Fruit fly (Drosophila melanogaster) whole organism, embryonic: ENCODE measurements around the gene CG11309.
A peak's percentile ranks its signal among the peaks of the same experiment; 100 is the strongest.

ENCODE experiments used
- CG11456 ChIP-seq: fragments of 200-800 bp; sonication (Bioruptor generic); IDR thresholded peaks from 3 replicates; pipeline ENCODE4 v1.3.6; 2022; ENCODE audit warnings: missing biosample characterization, missing genetic modification characterization
- CG12299 ChIP-seq: fragments of 200-800 bp; sonication (Bioruptor generic); optimal IDR thresholded peaks from 2 replicates; lab custom pipeline; 2018; ENCODE audit warnings: missing biosample characterization, mild to moderate bottlenecking, missing genetic modification characterization
- CG12769 ChIP-seq: fragments of 200-800 bp; sonication (Bioruptor generic); optimal IDR thresholded peaks from 2 replicates; lab custom pipeline; 2019; ENCODE audit warnings: missing biosample characterization, mild to moderate bottlenecking, missing genetic modification characterization, moderate library complexity
- CG13775 ChIP-seq: fragments of 200-800 bp; sonication (Bioruptor generic); optimal IDR thresholded peaks from 3 replicates; lab custom pipeline; 2017; ENCODE audit warnings: missing biosample characterization, mild to moderate bottlenecking, missing genetic modification characterization
- CG14667 ChIP-seq: fragments of 200-800 bp; sonication (Bioruptor generic); IDR thresholded peaks from 2 replicates; pipeline ENCODE4 v1.3.6; 2022; ENCODE audit warnings: missing biosample characterization, missing genetic modification characterization
- CG14965 ChIP-seq: fragments of 200-800 bp; sonication (Bioruptor generic); optimal IDR thresholded peaks from 2 replicates; lab custom pipeline; 2016; ENCODE audit warnings: missing biosample characterization, missing genetic modification characterization, borderline replicate concordance
- CG15479 ChIP-seq: fragments of 200-800 bp; sonication (Bioruptor generic); optimal IDR thresholded peaks from 3 replicates; lab custom pipeline; 2019; ENCODE audit warnings: missing biosample characterization, mild to moderate bottlenecking, missing genetic modification characterization, moderate library complexity
- CG17912 ChIP-seq: fragments of 200-800 bp; sonication (Bioruptor generic); optimal IDR thresholded peaks from 2 replicates; lab custom pipeline; 2018; ENCODE audit warnings: missing biosample characterization, mild to moderate bottlenecking, missing genetic modification characterization
- CG2199 ChIP-seq: fragments of 200-800 bp; sonication (Bioruptor generic); IDR thresholded peaks from 3 replicates; pipeline ENCODE4 v1.3.6; 2022; ENCODE audit warnings: missing biosample characterization, missing genetic modification characterization
- CG3065 ChIP-seq: fragments of 200-800 bp; sonication (Bioruptor generic); optimal IDR thresholded peaks from 2 replicates; lab custom pipeline; 2016; ENCODE audit warnings: missing biosample characterization, missing genetic modification characterization
- CG4328 ChIP-seq: fragments of 200-800 bp; sonication (Bioruptor generic); optimal IDR thresholded peaks from 3 replicates; lab custom pipeline; 2017; ENCODE audit warnings: missing biosample characterization, missing genetic modification reagents, missing genetic modification characterization
- CG4854 ChIP-seq: fragments of 200-800 bp; sonication (Bioruptor generic); optimal IDR thresholded peaks from 2 replicates; lab custom pipeline; 2016; ENCODE audit warnings: missing biosample characterization, missing genetic modification characterization, inconsistent platforms
- CG6654 ChIP-seq: fragments of 200-800 bp; sonication (Bioruptor generic); optimal IDR thresholded peaks from 2 replicates; lab custom pipeline; 2017; ENCODE audit warnings: missing biosample characterization, mild to moderate bottlenecking, missing genetic modification characterization
- CG6689 ChIP-seq: fragments of 200-800 bp; sonication (Bioruptor generic); IDR thresholded peaks from 2 replicates; pipeline ENCODE4 v1.3.6; 2022; ENCODE audit warnings: missing biosample characterization, missing genetic modification characterization
- CG9797 ChIP-seq: fragments of 200-800 bp; sonication (Bioruptor generic); optimal IDR thresholded peaks from 3 replicates; lab custom pipeline; 2018; ENCODE audit warnings: missing biosample characterization, mild to moderate bottlenecking, missing genetic modification characterization
- Doc3 ChIP-seq: fragments of 200-800 bp; sonication (Bioruptor generic); IDR thresholded peaks from 3 replicates; pipeline ENCODE4 v1.3.6; 2022; ENCODE audit warnings: missing biosample characterization, missing genetic modification characterization; ENCODE audit not compliant: partially characterized antibody
- Fer1 ChIP-seq: fragments of 200-800 bp; sonication (Bioruptor generic); optimal IDR thresholded peaks from 2 replicates; lab custom pipeline; 2017; ENCODE audit warnings: missing biosample characterization, mild to moderate bottlenecking, missing genetic modification characterization
- GATAe ChIP-seq: fragments of 200-800 bp; sonication (Bioruptor generic); conservative IDR thresholded peaks from 2 replicates; pipeline ENCODE4 v1.3.6; 2022; ENCODE audit warnings: missing biosample characterization, missing genetic modification characterization
- Hr39 ChIP-seq: fragments of >200 bp; optimal IDR thresholded peaks from 2 replicates; lab custom pipeline; 2017
- Lim3 ChIP-seq: fragments of 200-800 bp; sonication (Bioruptor generic); IDR thresholded peaks from 2 replicates; pipeline ENCODE4 v1.3.6; 2022; ENCODE audit warnings: missing biosample characterization, missing genetic modification characterization
- Myb ChIP-seq: fragments of 200-800 bp; sonication (Bioruptor generic); optimal IDR thresholded peaks from 2 replicates; lab custom pipeline; 2016; ENCODE audit warnings: missing biosample characterization, missing genetic modification characterization
- NC2β ChIP-seq: fragments of 200-800 bp; sonication (Bioruptor generic); optimal IDR thresholded peaks from 2 replicates; lab custom pipeline; 2016; ENCODE audit warnings: missing biosample characterization, missing genetic modification characterization
- NFAT ChIP-seq: fragments of 200-800 bp; sonication (Bioruptor generic); IDR thresholded peaks from 2 replicates; pipeline ENCODE4 v1.3.6; 2022; ENCODE audit warnings: missing biosample characterization, missing genetic modification characterization
- Neu2 ChIP-seq: fragments of 200-800 bp; sonication (Bioruptor generic); optimal IDR thresholded peaks from 3 replicates; lab custom pipeline; 2016; ENCODE audit warnings: missing biosample characterization, missing genetic modification characterization, borderline replicate concordance
- Pdp1 ChIP-seq, 2 experiments: fragments of 200-800 bp; sonication (Bioruptor generic); optimal IDR thresholded peaks; 3 replicates each; lab custom pipeline; 2016; ENCODE audit warnings: missing biosample characterization in 2 of 2, missing genetic modification characterization in 2 of 2, mild to moderate bottlenecking in 1 of 2, moderate library complexity in 1 of 2
- ato ChIP-seq: fragments of 200-800 bp; sonication (Bioruptor generic); IDR thresholded peaks from 2 replicates; pipeline ENCODE4 v1.3.6; 2022; ENCODE audit warnings: missing biosample characterization, missing genetic modification characterization; ENCODE audit not compliant: partially characterized antibody
- az2 ChIP-seq: fragments of 200-800 bp; sonication (Bioruptor generic); optimal IDR thresholded peaks from 3 replicates; lab custom pipeline; 2016; ENCODE audit warnings: missing biosample characterization, missing genetic modification characterization
- bowl ChIP-seq: fragments of 200-800 bp; sonication (Bioruptor generic); IDR thresholded peaks from 2 replicates; pipeline ENCODE4 v1.3.6; 2022; ENCODE audit warnings: missing biosample characterization, missing genetic modification characterization
- chif ChIP-seq, 2 experiments: fragments of 200-800 bp; sonication (Bioruptor generic); optimal IDR thresholded peaks; 3 replicates each; lab custom pipeline; 2016; ENCODE audit warnings: missing biosample characterization in 2 of 2, missing genetic modification characterization in 2 of 2
- ci ChIP-seq: fragments of 200-800 bp; sonication (Bioruptor generic); IDR thresholded peaks from 3 replicates; pipeline ENCODE4 v1.3.6; 2022; ENCODE audit warnings: missing biosample characterization, missing genetic modification characterization
- dm ChIP-seq: fragments of 200-800 bp; sonication (Bioruptor generic); optimal IDR thresholded peaks from 3 replicates; lab custom pipeline; 2016; ENCODE audit warnings: missing biosample characterization, missing genetic modification characterization
- dmrt99B ChIP-seq: fragments of 200-800 bp; sonication (Bioruptor generic); optimal IDR thresholded peaks from 2 replicates; lab custom pipeline; 2018; ENCODE audit warnings: missing biosample characterization, mild to moderate bottlenecking, missing genetic modification characterization, moderate library complexity
- gro ChIP-seq: fragments of 200-800 bp; sonication (Bioruptor generic); optimal IDR thresholded peaks from 2 replicates; lab custom pipeline; 2016; ENCODE audit warnings: missing biosample characterization, missing genetic modification characterization
- oc ChIP-seq: fragments of 200-800 bp; sonication (Bioruptor generic); optimal IDR thresholded peaks from 2 replicates; lab custom pipeline; 2018; ENCODE audit warnings: missing biosample characterization, mild to moderate bottlenecking, missing genetic modification characterization, moderate library complexity
- pros ChIP-seq: fragments of 200-800 bp; sonication (Bioruptor generic); optimal IDR thresholded peaks from 3 replicates; lab custom pipeline; 2019; ENCODE audit warnings: missing biosample characterization, mild to moderate bottlenecking, missing genetic modification characterization, moderate library complexity
- scrt ChIP-seq: fragments of 200-800 bp; sonication (Bioruptor generic); optimal IDR thresholded peaks from 2 replicates; lab custom pipeline; 2018; ENCODE audit warnings: missing biosample characterization, mild to moderate bottlenecking, missing genetic modification characterization, moderate library complexity
- sd ChIP-seq: fragments of 200-800 bp; sonication (Bioruptor generic); optimal IDR thresholded peaks from 3 replicates; lab custom pipeline; 2018; ENCODE audit warnings: missing biosample characterization, mild to moderate bottlenecking, missing genetic modification characterization, moderate library complexity
- slbo ChIP-seq: fragments of 200-800 bp; sonication (Bioruptor generic); IDR thresholded peaks from 2 replicates; pipeline ENCODE4 v1.3.6; 2022; ENCODE audit warnings: missing biosample characterization, missing genetic modification characterization
- z ChIP-seq: fragments of 200-800 bp; sonication (Bioruptor generic); IDR thresholded peaks from 3 replicates; pipeline ENCODE4 v1.3.6; 2022; ENCODE audit warnings: missing biosample characterization, missing genetic modification characterization

The CG11309 gene

DNA sequence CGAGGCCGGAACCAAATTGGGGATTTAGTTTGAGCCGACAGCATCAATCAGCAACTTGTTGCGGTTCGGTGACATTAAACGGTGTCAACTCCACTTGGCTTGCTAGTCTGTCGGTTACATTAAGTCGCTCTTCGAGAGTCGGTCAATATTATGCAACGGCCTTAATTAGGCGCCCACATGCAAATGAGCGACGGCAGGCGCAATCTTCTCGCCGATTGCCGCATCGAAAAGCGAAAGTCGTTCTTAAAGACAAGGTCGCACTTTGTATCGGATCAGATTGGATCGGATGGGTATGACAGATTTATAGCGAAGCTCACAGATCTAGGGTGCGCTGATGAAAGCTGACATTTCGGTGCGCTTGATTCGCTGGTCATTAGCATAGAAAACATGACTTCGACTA lies 13.4 kb downstream of the CG11309 start (continued):
- TF ChIP-seq CG9797 (GFP tag; lab: Kevin White, UChicago) (no peak), CG3065 (GFP tag; lab: Kevin White, UChicago) (no peak), Neu2 (GFP tag; lab: Kevin White, UChicago) (no peak), NC2β (GFP tag; lab: Kevin White, UChicago) (no peak), z (GFP tag; lab: Robert Waterston, UW) (no peak), Hr39 (lab: Kevin White, UChicago) (no peak), dm (GFP tag; lab: Kevin White, UChicago) (no peak), ato (GFP tag; lab: Robert Waterston, UW) (no peak)

DNA sequence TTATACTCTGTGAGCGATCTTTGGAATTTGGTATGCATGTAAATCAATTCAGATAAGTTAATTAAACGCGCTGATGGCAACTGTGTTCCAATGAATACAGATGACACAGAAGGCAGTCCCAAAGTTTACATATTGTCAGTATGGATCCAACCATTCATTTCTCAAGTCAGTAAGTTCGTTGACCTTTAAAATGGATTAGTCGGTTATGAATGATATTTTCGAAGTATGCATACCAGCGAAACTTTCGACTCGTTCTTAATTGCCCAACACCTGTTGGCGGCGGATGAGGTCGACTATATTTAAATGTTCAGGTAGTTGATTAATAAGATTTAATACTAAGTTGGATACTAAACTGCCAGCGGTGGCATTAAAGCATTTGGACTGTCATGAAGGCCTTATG lies 14.1 kb downstream of the CG11309 start:
- TF ChIP-seq ci (GFP tag; lab: Robert Waterston, UW) (no peak), Doc3 (GFP tag; lab: Robert Waterston, UW) (no peak), CG4328 (GFP tag; lab: Kevin White, UChicago) (no peak), CG6689 (GFP tag; lab: Robert Waterston, UW) (no peak), CG13775 (GFP tag; lab: Kevin White, UChicago) (no peak), Fer1 (GFP tag; lab: Kevin White, UChicago) (no peak), sd (tag; lab: Kevin White, UChicago) (peak; percentile 81), Pdp1 (GFP tag; optimal IDR thresholded peaks at IDR 0.05; lab: Kevin White, UChicago) (no peak), CG12769 (tag; lab: Kevin White, UChicago) (peak; percentile 6), slbo (GFP tag; lab: Robert Waterston, UW) (no peak), Myb (no peak), CG17912 (no peak), CG11456 (GFP tag; lab: Robert Waterston, UW) (no peak), bowl (GFP tag; lab: Robert Waterston, UW) (no peak), CG2199 (GFP tag; lab: Robert Waterston, UW) (no peak), az2 (no peak), Lim3 (no peak), CG14667 (GFP tag; lab: Robert Waterston, UW) (no peak), CG6654 (GFP tag; lab: Kevin White, UChicago) (no peak), NFAT (GFP tag; lab: Robert Waterston, UW) (no peak), CG14965 (GFP tag; lab: Kevin White, UChicago) (no peak), CG4854 (GFP tag; lab: Kevin White, UChicago) (no peak), oc (tag; lab: Kevin White, UChicago) (peak; percentile 23), scrt (GFP tag; lab: Kevin White, UChicago) (no peak), dmrt99B (no peak), CG12299 (tag; lab: Kevin White, UChicago) (no peak), CG15479 (GFP tag; lab: Kevin White, UChicago) (no peak), gro (peak; percentile 10), pros (GFP tag; lab: Kevin White, UChicago) (no peak), chif (GFP tag; optimal IDR thresholded peaks at IDR 0.05; lab: Kevin White, UChicago) (no peak), GATAe (GFP tag; lab: Robert Waterston, UW) (no peak)
